Worm (Caenorhabditis elegans): ENCODE results near the gene pqn-18.

ce11 chrX:12912435-12912834, 4.8 kb downstream of the pqn-18 start:
- TF ChIP-seq egl-27 (tag; optimal IDR thresholded peaks at IDR 0.05) (no peak), ztf-4 (tag; optimal IDR thresholded peaks at IDR 0.05) (no peak), pqm-1 (tag; optimal IDR thresholded peaks at IDR 0.05) (no peak), fos-1 (tag; optimal IDR thresholded peaks at IDR 0.05) (no peak), aly-2 (tag; optimal IDR thresholded peaks at IDR 0.05) (no peak), unc-62 (GFP tag; optimal IDR thresholded peaks at IDR 0.05) (no peak), ztf-11 (tag; optimal IDR thresholded peaks at IDR 0.05) (no peak), snu-23 (GFP tag; optimal IDR thresholded peaks at IDR 0.05) (no peak), ama-1 (optimal IDR thresholded peaks at IDR 0.05) (no peak), tbx-2 (tag; optimal IDR thresholded peaks at IDR 0.05) (no peak), fkh-10 (GFP tag; optimal IDR thresholded peaks at IDR 0.05) (no peak), nhr-77 (tag; optimal IDR thresholded peaks at IDR 0.05) (no peak)
